Fruit fly (Drosophila melanogaster): Measurements from ENCODE around the gene CG5676.
A peak's percentile ranks its signal among the peaks of the same experiment; 100 is the strongest.

CG5676 gene

DNA sequence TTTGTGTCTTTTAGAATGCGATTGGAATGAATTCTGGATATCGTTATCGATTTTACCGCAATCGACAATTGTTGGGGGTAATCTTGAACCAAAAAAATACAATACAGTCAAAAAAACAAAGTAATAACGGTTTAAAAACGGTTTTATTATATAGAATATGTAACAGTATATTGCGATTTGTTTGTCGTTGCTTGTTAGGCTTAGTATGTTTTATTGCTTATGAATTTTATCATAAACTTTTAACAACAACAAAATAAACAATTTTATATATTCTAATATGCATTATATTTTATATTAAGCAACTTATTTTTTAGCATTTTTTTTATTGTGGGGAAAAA lies 44.1 kb upstream of the CG5676 start, which contains the start of gene CYLD (continued):
- TF ChIP-seq CG15269 (tag; optimal IDR thresholded peaks at IDR 0.05) (peak; percentile 81), Deaf1 (tag; optimal IDR thresholded peaks at IDR 0.05) (no peak), crc (GFP tag; optimal IDR thresholded peaks at IDR 0.05) (no peak), PHDP (tag; optimal IDR thresholded peaks at IDR 0.05) (peak; percentile 85), CG10565 (GFP tag; optimal IDR thresholded peaks at IDR 0.05) (no peak), CG6254 (GFP tag; optimal IDR thresholded peaks at IDR 0.05) (peak; percentile 21), CG2889 (GFP tag; IDR thresholded peaks at IDR 0.05) (no peak), scrt (GFP tag; optimal IDR thresholded peaks at IDR 0.05) (no peak), CG34224 (GFP tag; IDR thresholded peaks at IDR 0.05; ENCODE audit: partially characterized antibody) (peak; percentile 35; the same call in 1 of the 3 replicates), CG9609 (GFP tag; optimal IDR thresholded peaks at IDR 0.05) (no peak), gsb-n (tag; optimal IDR thresholded peaks at IDR 0.05) (peak; percentile 75), Dek (tag; optimal IDR thresholded peaks at IDR 0.05) (no peak), YL-1 (GFP tag; optimal IDR thresholded peaks at IDR 0.05) (no peak), ranshi (GFP tag; IDR thresholded peaks at IDR 0.05) (no peak; the same call in 1 of the 2 replicates), CG6854 (GFP tag; optimal IDR thresholded peaks at IDR 0.05) (peak; percentile 27), CG32772 (GFP tag; IDR thresholded peaks at IDR 0.05) (no peak), Awh (GFP tag; IDR thresholded peaks at IDR 0.05) (no peak), MTF-1 (GFP tag; optimal IDR thresholded peaks at IDR 0.05; ENCODE audit: borderline replicate concordance) (no peak), org-1 (GFP tag; optimal IDR thresholded peaks at IDR 0.05) (peak; percentile 32), CG14667 (GFP tag; IDR thresholded peaks at IDR 0.05) (no peak), CG18599 (GFP tag; optimal IDR thresholded peaks at IDR 0.05) (no peak), Lhr (GFP tag; optimal IDR thresholded peaks at IDR 0.05) (peak; percentile 23), gsb (GFP tag; IDR thresholded peaks at IDR 0.05) (no peak), Dip3 (GFP tag; optimal IDR thresholded peaks at IDR 0.05) (no peak), Hey (tag; optimal IDR thresholded peaks at IDR 0.05) (no peak), MBD-R2 (GFP tag; IDR thresholded peaks at IDR 0.05) (peak; percentile 56), trem (tag; optimal IDR thresholded peaks at IDR 0.05) (peak; percentile 75), slou (GFP tag; optimal IDR thresholded peaks at IDR 0.05) (peak; percentile 73), Lpt (GFP tag; optimal IDR thresholded peaks at IDR 0.05) (no peak), Trl (optimal IDR thresholded peaks at IDR 0.05) (no peak), Trl (GFP tag; optimal IDR thresholded peaks at IDR 0.05) (peak; percentile 31), CG3407 (GFP tag; optimal IDR thresholded peaks at IDR 0.05) (peak; percentile 20), sd (tag; optimal IDR thresholded peaks at IDR 0.05) (peak; percentile 65), CG14441 (GFP tag; IDR thresholded peaks at IDR 0.05) (0 out of 2 replicates have a peak, but pooled peaks have one; percentile 39), Asciz (GFP tag; optimal IDR thresholded peaks at IDR 0.05) (peak; percentile 46), HmgD (GFP tag; optimal IDR thresholded peaks at IDR 0.05) (no peak), sima (GFP tag; optimal IDR thresholded peaks at IDR 0.05) (no peak), CG13894 (tag; optimal IDR thresholded peaks at IDR 0.05) (peak; percentile 58), oc (tag; optimal IDR thresholded peaks at IDR 0.05) (no peak), CG13287 (GFP tag; IDR thresholded peaks at IDR 0.05; ENCODE audit: partially characterized antibody) (no peak; the same call in 1 of the 2 replicates), Dip2 (GFP tag; IDR thresholded peaks at IDR 0.05) (no peak), run (tag; optimal IDR thresholded peaks at IDR 0.05) (no peak), CG4404 (GFP tag; IDR thresholded peaks at IDR 0.05) (no peak), ab (GFP tag; optimal IDR thresholded peaks at IDR 0.05) (no peak), Nf-YA (GFP tag; IDR thresholded peaks at IDR 0.05) (0 out of 2 replicates have a peak, but pooled peaks have one; percentile 35), abd-A (tag; optimal IDR thresholded peaks at IDR 0.05) (no peak), p53 (GFP tag; optimal IDR thresholded peaks at IDR 0.05) (no peak), Oli (tag; optimal IDR thresholded peaks at IDR 0.05) (peak; percentile 59), lbe (GFP tag; optimal IDR thresholded peaks at IDR 0.05) (no peak), Dp (GFP tag; optimal IDR thresholded peaks at IDR 0.05) (peak; percentile 15), CG8290 (GFP tag; optimal IDR thresholded peaks at IDR 0.05) (peak; percentile 4), CG8290 (tag; optimal IDR thresholded peaks at IDR 0.05) (peak in 1 of 2 experiments; percentile 75)

Data from whole organism, embryonic.